Worm (Caenorhabditis elegans): ENCODE data around the gene ZK354.2.
A peak's percentile ranks its signal among the peaks of the same experiment; 100 is the strongest.
"Not testable (repeated sequence)": the region's sequence is repeated elsewhere in the genome, so short reads cannot be mapped to it uniquely, and the experiment has no call there.

The ZK354.2 gene

ce11 chrIV:5294467-5294866 lies 18.7 kb upstream of the ZK354.2 start (continued):
- TF ChIP-seq T26A5.8 (tag; optimal IDR thresholded peaks at IDR 0.05) (no peak), cebp-2 (GFP tag; IDR thresholded peaks at IDR 0.05) (no peak), F57A8.1 (GFP tag; optimal IDR thresholded peaks at IDR 0.05) (no peak), ccch-3 (GFP tag; optimal IDR thresholded peaks at IDR 0.05) (no peak), nhr-120 (GFP tag; IDR thresholded peaks at IDR 0.05) (no peak)

ce11 chrIV:5295240-5295639 lies 18.0 kb upstream of the ZK354.2 start, which contains the start of gene msp-51:
msp-51 (minus strand) TSS chrIV:5295340.
- TF ChIP-seq gei-17 (GFP tag; optimal IDR thresholded peaks at IDR 0.05); nfya-1 (tag; optimal IDR thresholded peaks at IDR 0.05; ENCODE audit: borderline replicate concordance, insufficient read depth); dpl-1 (GFP tag; optimal IDR thresholded peaks at IDR 0.05): not testable (repeated sequence)

- TF ChIP-seq K12H6.12 (tag; optimal IDR thresholded peaks at IDR 0.05) = no peak
- no peak for TF ChIP-seq F57A8.1 (GFP tag; optimal IDR thresholded peaks at IDR 0.05)
- no peak for TF ChIP-seq dpff-1 (tag; optimal IDR thresholded peaks at IDR 0.05)
- no peak for TF ChIP-seq lin-54 (GFP tag; optimal IDR thresholded peaks at IDR 0.05)
- TF ChIP-seq sdz-38 (tag; optimal IDR thresholded peaks at IDR 0.05) = no peak
- TF ChIP-seq rec-8 (tag; optimal IDR thresholded peaks at IDR 0.05) = no peak
- no peak for TF ChIP-seq him-1 (tag; optimal IDR thresholded peaks at IDR 0.05)
- no peak for TF ChIP-seq attf-5 (GFP tag; optimal IDR thresholded peaks at IDR 0.05)
- TF ChIP-seq egl-18 (GFP tag; IDR thresholded peaks at IDR 0.05) = no peak
- no peak for TF ChIP-seq madf-6 (GFP tag; IDR thresholded peaks at IDR 0.05)
Measured at ce11 chrIV:5297436-5298012, 15.7 kb upstream of the ZK354.2 start, which contains the start of the genes ZK354.6 and msp-113. ZK354.6 (minus strand) TSS chrIV:5297536. msp-113 (plus strand) TSS chrIV:5297962.

- TF ChIP-seq egrh-3 (GFP tag; IDR thresholded peaks at IDR 0.05) (peak; percentile 70), Y53F4B.3 (GFP tag; IDR thresholded peaks at IDR 0.05) (peak; percentile 58; the same call in 1 of the 2 replicates)
Measured at ce11 chrIV:5299138-5299537, 14.1 kb upstream of the ZK354.2 start.

- TF ChIP-seq ZK185.1 (tag; optimal IDR thresholded peaks at IDR 0.05; ENCODE audit: poor library complexity, severe bottlenecking) = no peak
- TF ChIP-seq mel-28 (tag; optimal IDR thresholded peaks at IDR 0.05; ENCODE audit: borderline replicate concordance) = no peak
- TF ChIP-seq nfyb-1 (GFP tag; IDR thresholded peaks at IDR 0.05) = no peak
- TF ChIP-seq dpff-1 (tag; optimal IDR thresholded peaks at IDR 0.05) = no peak
- TF ChIP-seq lsl-1 (GFP tag; optimal IDR thresholded peaks at IDR 0.05) = no peak
- no peak for TF ChIP-seq mxl-1 (tag; optimal IDR thresholded peaks at IDR 0.05)
- no peak for TF ChIP-seq lin-40 (tag; optimal IDR thresholded peaks at IDR 0.05)
- TF ChIP-seq hmg-20 (GFP tag; IDR thresholded peaks at IDR 0.05) = no peak
- no peak for TF ChIP-seq snpc-3.4 (tag; optimal IDR thresholded peaks at IDR 0.05)
- no peak for TF ChIP-seq F23B12.7 (tag; optimal IDR thresholded peaks at IDR 0.05; ENCODE audit: insufficient read depth)
- TF ChIP-seq T07F8.4 (tag; optimal IDR thresholded peaks at IDR 0.05) = no peak
- TF ChIP-seq unc-130 (GFP tag; optimal IDR thresholded peaks at IDR 0.05) = no peak
- no peak for TF ChIP-seq hrde-1 (tag; optimal IDR thresholded peaks at IDR 0.05; ENCODE audit: borderline replicate concordance)
- no peak for TF ChIP-seq cebp-2 (GFP tag; IDR thresholded peaks at IDR 0.05)
- TF ChIP-seq pha-4 (tag; optimal IDR thresholded peaks at IDR 0.05) = no peak
- no peak for TF ChIP-seq T26A5.8 (tag; optimal IDR thresholded peaks at IDR 0.05)
- no peak for TF ChIP-seq ztf-6 (GFP tag; IDR thresholded peaks at IDR 0.05)
- no peak for TF ChIP-seq tbx-9 (tag; optimal IDR thresholded peaks at IDR 0.05; ENCODE audit: borderline replicate concordance)
- no peak for TF ChIP-seq xnd-1 (tag; optimal IDR thresholded peaks at IDR 0.05)
- TF ChIP-seq lsy-27 (tag; optimal IDR thresholded peaks at IDR 0.05; ENCODE audit: borderline replicate concordance, insufficient read depth) = no peak
Measured at ce11 chrIV:5303030-5303429, 10.2 kb upstream of the ZK354.2 start, which contains the start of gene ZK354.7. ZK354.7 (minus strand) TSS chrIV:5303130.
